Fruit fly (Drosophila melanogaster): ENCODE data around the gene omd.

- TF ChIP-seq ci (GFP tag; IDR thresholded peaks at IDR 0.05) (no peak), usp (GFP tag; optimal IDR thresholded peaks at IDR 0.05) (no peak), hbn (GFP tag; IDR thresholded peaks at IDR 0.05; ENCODE audit: partially characterized antibody) (no peak), slou (GFP tag; optimal IDR thresholded peaks at IDR 0.05) (no peak)
Measured at dm6 chr3R:13685969-13686368, 1.0 kb downstream of the omd start.
